Fruit fly (Drosophila melanogaster) whole organism, prepupa: ENCODE data around the gene CG17344.

Source experiments
- CG6808 ChIP-seq: fragments of 200-800 bp; sonication (Bioruptor generic); optimal IDR thresholded peaks from 3 replicates; lab custom pipeline; 2017; ENCODE audit warnings: missing biosample characterization, missing genetic modification characterization, mild to moderate bottlenecking, moderate library complexity, missing genetic modification reagents
- CG8319 ChIP-seq: fragments of 200-800 bp; sonication (Bioruptor generic); optimal IDR thresholded peaks from 3 replicates; lab custom pipeline; 2016; ENCODE audit warnings: missing biosample characterization, missing genetic modification characterization
- ss ChIP-seq, 2 experiments: fragments of 200-800 bp; sonication (Bioruptor generic); optimal IDR thresholded peaks; 2 replicates in 1 of 2; 3 replicates in 1 of 2; lab custom pipeline; 2017 to 2018; ENCODE audit warnings: mild to moderate bottlenecking in 2 of 2, missing biosample characterization in 2 of 2, missing genetic modification characterization in 2 of 2, moderate library complexity in 1 of 2

The CG17344 gene

DNA sequence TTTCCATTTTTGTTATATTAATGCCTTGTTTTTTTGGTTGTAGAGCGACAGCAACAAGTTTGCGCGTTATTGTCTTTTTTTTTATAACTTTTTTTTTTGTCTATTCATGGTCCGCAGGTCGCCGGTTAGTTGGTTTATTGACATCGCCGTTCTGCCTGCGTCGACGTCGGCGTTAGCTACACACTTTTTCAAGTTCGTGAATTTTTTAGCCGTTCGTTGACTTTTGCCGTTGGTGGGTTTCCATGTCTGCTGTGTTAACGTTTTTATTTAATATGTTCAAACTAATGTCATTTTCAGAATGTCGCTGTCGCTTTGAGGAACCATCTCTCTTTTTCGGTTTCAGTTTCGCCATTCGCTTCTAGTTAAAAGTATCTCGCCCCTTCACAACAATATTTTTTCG lies 44.8 kb downstream of the CG17344 start:
- no peak for TF ChIP-seq CG6808 (GFP tag; lab: Kevin White, UChicago)
- TF ChIP-seq CG8319 (GFP tag; lab: Kevin White, UChicago): no peak
- no peak for TF ChIP-seq ss (GFP tag; optimal IDR thresholded peaks at IDR 0.05; lab: Kevin White, UChicago)
